Fruit fly (Drosophila melanogaster): ENCODE measurements around the gene snf.

snf gene

DNA sequence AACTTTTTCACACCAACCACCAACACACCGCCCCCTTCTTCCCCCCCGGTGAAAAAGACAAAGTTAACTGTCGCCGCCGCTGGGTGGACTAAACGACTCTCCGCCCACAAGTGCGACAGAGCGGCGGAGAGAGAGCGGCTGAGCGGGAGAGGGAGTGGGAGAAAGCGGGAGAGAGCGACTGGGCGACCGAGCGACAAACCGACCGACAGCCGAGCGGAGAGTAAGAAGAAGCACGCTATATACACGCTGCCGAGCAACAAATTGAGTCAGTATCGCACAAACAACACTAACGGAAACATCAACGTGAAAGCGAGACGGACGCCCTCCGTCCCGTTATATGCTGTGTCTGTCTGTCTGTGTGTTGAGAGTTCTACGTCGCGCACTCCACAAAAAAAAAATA, 30.9 kb downstream of the snf start, which contains the start of gene SK (continued):
- no peak for TF ChIP-seq CG17829 (tag; optimal IDR thresholded peaks at IDR 0.05)
- no peak for TF ChIP-seq Lpt (GFP tag; optimal IDR thresholded peaks at IDR 0.05)
- TF ChIP-seq B-H2 (GFP tag; optimal IDR thresholded peaks at IDR 0.05), result no peak
- TF ChIP-seq unc-4 (GFP tag; IDR thresholded peaks at IDR 0.05; ENCODE audit: partially characterized antibody), result 0 out of 2 replicates have a peak, but pooled peaks have one; percentile 23
- no peak for TF ChIP-seq lola (GFP tag; optimal IDR thresholded peaks at IDR 0.05)
- no peak for TF ChIP-seq H15 (GFP tag; IDR thresholded peaks at IDR 0.05)
- no peak for TF ChIP-seq hb (GFP tag; IDR thresholded peaks at IDR 0.05; ENCODE audit: partially characterized antibody)
- TF ChIP-seq CG6689 (GFP tag; IDR thresholded peaks at IDR 0.05), result no peak
- TF ChIP-seq crol (GFP tag; IDR thresholded peaks at IDR 0.05), result peak; percentile 80
- no peak for TF ChIP-seq CG3995 (GFP tag; optimal IDR thresholded peaks at IDR 0.05)
- TF ChIP-seq cad (GFP tag; optimal IDR thresholded peaks at IDR 0.05), result no peak
- TF ChIP-seq CG5180 (GFP tag; optimal IDR thresholded peaks at IDR 0.05), result no peak
- TF ChIP-seq TFAM (GFP tag; optimal IDR thresholded peaks at IDR 0.05), result no peak
- TF ChIP-seq ftz-f1 (GFP tag; optimal IDR thresholded peaks at IDR 0.05), result no peak
- TF ChIP-seq CG17568 (GFP tag; optimal IDR thresholded peaks at IDR 0.05), result no peak
- TF ChIP-seq row (GFP tag; IDR thresholded peaks at IDR 0.05), result no peak; the same call in 2 of the 3 replicates
- peak; percentile 26; the same call in 1 of the 2 replicates for TF ChIP-seq CG13287 (GFP tag; IDR thresholded peaks at IDR 0.05; ENCODE audit: partially characterized antibody)
- no peak for TF ChIP-seq Usf (GFP tag; optimal IDR thresholded peaks at IDR 0.05)
- no peak for TF ChIP-seq prd (optimal IDR thresholded peaks at IDR 0.05)
- TF ChIP-seq prd (GFP tag; IDR thresholded peaks at IDR 0.05), result no peak
- TF ChIP-seq nmo (GFP tag; optimal IDR thresholded peaks at IDR 0.05), result no peak
- peak; percentile 31 for TF ChIP-seq sqz (GFP tag; optimal IDR thresholded peaks at IDR 0.05)
- no peak for TF ChIP-seq CG4424 (GFP tag; optimal IDR thresholded peaks at IDR 0.05)
- no peak for TF ChIP-seq CG12942 (GFP tag; optimal IDR thresholded peaks at IDR 0.05)
- no peak for TF ChIP-seq pho (GFP tag; optimal IDR thresholded peaks at IDR 0.05)
- TF ChIP-seq gcm2 (GFP tag; optimal IDR thresholded peaks at IDR 0.05), result no peak
- no peak for TF ChIP-seq Sox100B (GFP tag; optimal IDR thresholded peaks at IDR 0.05)
- TF ChIP-seq ATbp (GFP tag; optimal IDR thresholded peaks at IDR 0.05), result no peak
- no peak for TF ChIP-seq dati (GFP tag; IDR thresholded peaks at IDR 0.05)
- TF ChIP-seq CoRest (tag; optimal IDR thresholded peaks at IDR 0.05), result no peak
- TF ChIP-seq Bteb2 (GFP tag; optimal IDR thresholded peaks at IDR 0.05), result no peak
- no peak for TF ChIP-seq CG2712 (tag; optimal IDR thresholded peaks at IDR 0.05)
- TF ChIP-seq CG15479 (GFP tag; optimal IDR thresholded peaks at IDR 0.05), result no peak
- no peak for TF ChIP-seq CG8478 (optimal IDR thresholded peaks at IDR 0.05)
- 0 out of 2 replicates have a peak, but pooled peaks have one; percentile 10 for TF ChIP-seq CG8765 (GFP tag; IDR thresholded peaks at IDR 0.05)
- no peak for TF ChIP-seq HLH54F (GFP tag; optimal IDR thresholded peaks at IDR 0.05)
- TF ChIP-seq CG17385 (GFP tag; optimal IDR thresholded peaks at IDR 0.05), result peak; percentile 84
- TF ChIP-seq CG4707 (GFP tag; optimal IDR thresholded peaks at IDR 0.05), result no peak
- TF ChIP-seq Hand (GFP tag; optimal IDR thresholded peaks at IDR 0.05), result no peak
- no peak for TF ChIP-seq CG4328 (GFP tag; optimal IDR thresholded peaks at IDR 0.05)
- TF ChIP-seq yki (optimal IDR thresholded peaks at IDR 0.05), result peak; percentile 27
- TF ChIP-seq kni (GFP tag; optimal IDR thresholded peaks at IDR 0.05), result no peak
- peak; percentile 65 for TF ChIP-seq CG11504 (tag; optimal IDR thresholded peaks at IDR 0.05)
- no peak for TF ChIP-seq h (optimal IDR thresholded peaks at IDR 0.05)
- TF ChIP-seq en (GFP tag; optimal IDR thresholded peaks at IDR 0.05), result no peak
- peak; percentile 57; the same call in 2 of the 3 replicates for TF ChIP-seq ken (GFP tag; IDR thresholded peaks at IDR 0.05)
- TF ChIP-seq cg (GFP tag; optimal IDR thresholded peaks at IDR 0.05), result peak; percentile 27
- peak; percentile 30 for TF ChIP-seq onecut (GFP tag; IDR thresholded peaks at IDR 0.05)
- no peak for TF ChIP-seq Atf6 (GFP tag; IDR thresholded peaks at IDR 0.05)
- no peak for TF ChIP-seq eyg (GFP tag; optimal IDR thresholded peaks at IDR 0.05)
- TF ChIP-seq CG14860 (GFP tag; IDR thresholded peaks at IDR 0.05; ENCODE audit: partially characterized antibody), result no peak
- TF ChIP-seq CG14050 (GFP tag; IDR thresholded peaks at IDR 0.05), result no peak
- TF ChIP-seq Dek (tag; optimal IDR thresholded peaks at IDR 0.05), result no peak

All from whole organism, embryonic.